Worm (Caenorhabditis elegans): ENCODE measurements around the gene F09G2.8.

Gene F09G2.8

DNA sequence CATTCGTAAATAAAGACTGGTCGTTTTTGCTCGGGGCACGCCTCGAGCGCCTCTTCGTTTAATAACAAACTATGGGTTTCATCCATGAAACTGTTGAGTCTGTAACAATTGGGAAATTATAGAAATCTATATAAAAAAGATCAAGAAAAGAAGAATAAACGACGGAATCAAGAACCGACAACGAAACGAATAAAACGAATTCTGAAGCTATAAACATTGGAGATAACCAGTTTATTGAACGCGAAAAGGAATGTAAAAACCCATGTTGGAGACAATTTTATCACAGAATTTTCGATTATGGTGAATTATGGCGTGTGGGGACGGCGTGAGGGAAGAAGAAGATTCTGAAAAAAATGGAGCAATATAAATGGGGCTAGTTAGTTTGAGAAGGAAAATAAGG lies 21.3 kb upstream of the F09G2.8 start, which contains the start of gene soap-1:
Gene soap-1 (minus strand): TSS at position 101 of the 400 bp plus-strand sequence.
- TF ChIP-seq mef-2 (tag; optimal IDR thresholded peaks at IDR 0.05) (no peak), nhr-47 (tag; optimal IDR thresholded peaks at IDR 0.05) (no peak), nhr-76 (tag; optimal IDR thresholded peaks at IDR 0.05) (no peak)

DNA sequence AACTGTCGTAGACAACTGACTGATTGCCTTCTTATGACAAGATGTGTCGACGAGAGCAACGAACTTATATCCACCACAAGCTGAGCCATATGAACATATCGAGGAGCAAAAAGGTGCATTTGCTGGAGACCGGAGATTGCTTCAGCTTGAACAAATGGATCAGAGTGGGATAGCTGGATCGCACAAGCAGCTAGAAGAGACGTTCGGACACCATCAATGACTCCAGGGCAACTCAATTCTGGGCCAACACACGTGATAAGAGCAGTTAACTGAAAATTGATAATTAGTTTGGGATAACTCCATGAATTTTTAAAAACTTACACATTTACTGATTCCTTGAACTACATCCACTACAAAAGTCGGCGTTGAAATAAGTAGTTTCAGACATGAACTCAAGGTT lies 15.5 kb upstream of the F09G2.8 start:
- TF ChIP-seq nhr-71 (tag; optimal IDR thresholded peaks at IDR 0.05) (no peak), efl-1 (optimal IDR thresholded peaks at IDR 0.05) (no peak), efl-1 (GFP tag; optimal IDR thresholded peaks at IDR 0.05 in 1 of 2) (peak in 1 of 2 experiments; percentile 82)

DNA sequence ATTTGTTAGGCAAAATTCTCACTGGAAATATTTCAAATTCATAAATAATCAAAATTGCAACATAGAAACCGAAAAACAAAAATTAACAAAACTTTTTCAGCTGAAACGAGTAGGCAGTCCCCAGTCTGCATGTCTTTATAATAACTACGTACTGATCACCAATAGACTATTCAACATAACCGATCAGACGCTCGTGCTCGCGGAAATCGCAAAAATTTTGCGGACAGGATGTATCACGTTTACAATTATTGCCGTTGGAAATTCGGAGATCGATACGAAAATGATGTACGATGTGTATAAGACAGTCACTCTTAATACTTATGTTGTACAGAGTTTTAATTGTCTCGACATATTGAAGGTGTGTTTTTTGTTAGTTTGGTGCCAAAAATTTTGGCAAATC lies 7.9 kb upstream of the F09G2.8 start:
- no peak for TF ChIP-seq efl-1 (optimal IDR thresholded peaks at IDR 0.05)
- peak in 1 of 2 experiments; percentile 21 for TF ChIP-seq efl-1 (GFP tag; optimal IDR thresholded peaks at IDR 0.05 in 1 of 2)
- TF ChIP-seq nhr-47 (tag; optimal IDR thresholded peaks at IDR 0.05), result no peak

DNA sequence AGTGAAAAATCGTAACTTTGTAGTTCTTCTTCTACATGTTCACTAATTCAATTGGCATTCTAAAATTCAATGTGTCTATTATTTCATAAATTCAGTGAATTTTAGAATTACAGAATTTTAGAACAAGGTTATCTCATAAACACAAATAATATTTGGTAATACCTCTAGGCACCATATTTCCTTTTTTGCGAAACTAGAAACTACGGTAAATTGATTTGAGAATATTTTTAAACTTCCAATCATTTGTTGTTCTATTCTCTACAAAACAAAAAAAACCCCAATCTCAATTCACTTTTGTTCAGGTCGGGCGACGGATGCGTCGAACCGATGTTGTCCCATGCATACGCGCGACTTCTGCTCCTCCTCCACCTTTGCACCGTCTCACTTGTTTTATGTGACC lies 6.5 kb upstream of the F09G2.8 start, which contains the start of gene F09G2.1:
Gene F09G2.1 (plus strand): TSS at position 301 of the 400 bp plus-strand sequence.
- TF ChIP-seq C16A3.4 (tag; optimal IDR thresholded peaks at IDR 0.05), result no peak
- no peak for TF ChIP-seq ceh-88 (GFP tag; IDR thresholded peaks at IDR 0.05)
- TF ChIP-seq nhr-85 (tag), result no peak
- no peak for TF ChIP-seq fkh-4 (tag; optimal IDR thresholded peaks at IDR 0.05; ENCODE audit: borderline replicate concordance)
- no peak for TF ChIP-seq C34B4.2 (tag; optimal IDR thresholded peaks at IDR 0.05)
- no peak for TF ChIP-seq sup-37 (GFP tag; optimal IDR thresholded peaks at IDR 0.05)
- TF ChIP-seq fos-1 (tag; optimal IDR thresholded peaks at IDR 0.05), result no peak
- TF ChIP-seq fkh-8 (tag; optimal IDR thresholded peaks at IDR 0.05), result no peak
- TF ChIP-seq F16B12.6 (tag; optimal IDR thresholded peaks at IDR 0.05), result no peak
- no peak for TF ChIP-seq ztf-4 (tag; optimal IDR thresholded peaks at IDR 0.05)
- no peak for TF ChIP-seq alr-1 (tag; optimal IDR thresholded peaks at IDR 0.05; ENCODE audit: borderline replicate concordance)
- no peak for TF ChIP-seq nhr-76 (tag; optimal IDR thresholded peaks at IDR 0.05)
- TF ChIP-seq nhr-11 (tag; optimal IDR thresholded peaks at IDR 0.05), result no peak
- no peak for TF ChIP-seq aha-1 (tag; optimal IDR thresholded peaks at IDR 0.05)
- no peak for TF ChIP-seq unc-62 (GFP tag; optimal IDR thresholded peaks at IDR 0.05)
- TF ChIP-seq xbp-1 (tag; optimal IDR thresholded peaks at IDR 0.05), result no peak
- no peak for TF ChIP-seq hlh-4 (tag; optimal IDR thresholded peaks at IDR 0.05)
- TF ChIP-seq ceh-63 (GFP tag; optimal IDR thresholded peaks at IDR 0.05), result no peak
- no peak for TF ChIP-seq dsc-1 (tag; optimal IDR thresholded peaks at IDR 0.05)
- TF ChIP-seq nhr-90 (tag; optimal IDR thresholded peaks at IDR 0.05; ENCODE audit: poor library complexity), result no peak

DNA sequence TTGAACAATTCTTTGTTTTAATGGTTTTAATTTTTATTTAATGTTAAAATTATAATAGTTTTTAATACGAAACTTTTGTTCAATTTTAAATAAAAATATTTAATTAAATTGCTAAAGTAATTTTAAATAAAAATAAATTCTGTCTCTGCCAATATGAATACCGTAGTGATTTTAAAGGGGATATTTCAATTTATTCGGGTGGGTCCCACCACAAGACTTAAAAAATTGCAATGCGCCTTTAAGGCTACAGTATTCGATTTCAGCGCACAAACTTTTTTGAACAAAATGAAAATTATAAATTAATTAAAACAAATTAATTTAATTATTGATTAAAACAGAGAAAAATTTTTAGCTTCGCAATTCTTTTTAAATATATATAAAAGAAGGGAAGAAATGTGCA lies 5.6 kb upstream of the F09G2.8 start:
- TF ChIP-seq nhr-71 (tag; optimal IDR thresholded peaks at IDR 0.05) (no peak), ceh-63 (GFP tag; optimal IDR thresholded peaks at IDR 0.05) (no peak), Y116A8C.19 (tag; optimal IDR thresholded peaks at IDR 0.05; ENCODE audit: borderline replicate concordance) (no peak), unc-98 (GFP tag; IDR thresholded peaks at IDR 0.05) (no peak), lin-15B (tag; optimal IDR thresholded peaks at IDR 0.05) (no peak), efl-1 (optimal IDR thresholded peaks at IDR 0.05) (no peak), efl-1 (GFP tag; optimal IDR thresholded peaks at IDR 0.05 in 1 of 2) (no peak), fkh-4 (tag; optimal IDR thresholded peaks at IDR 0.05; ENCODE audit: borderline replicate concordance) (no peak), nhr-12 (tag; optimal IDR thresholded peaks at IDR 0.05) (no peak), xbp-1 (tag; optimal IDR thresholded peaks at IDR 0.05) (no peak), nhr-237 (tag; optimal IDR thresholded peaks at IDR 0.05) (no peak), dpl-1 (GFP tag; optimal IDR thresholded peaks at IDR 0.05) (no peak), blmp-1 (tag; optimal IDR thresholded peaks at IDR 0.05) (no peak), irx-1 (tag; optimal IDR thresholded peaks at IDR 0.05) (no peak), mef-2 (tag; optimal IDR thresholded peaks at IDR 0.05) (no peak), nhr-28 (tag; optimal IDR thresholded peaks at IDR 0.05) (no peak), ceh-90 (tag; optimal IDR thresholded peaks at IDR 0.05) (no peak), pag-3 (tag; optimal IDR thresholded peaks at IDR 0.05; ENCODE audit: borderline replicate concordance, insufficient read depth) (no peak), isw-1 (GFP tag; IDR thresholded peaks at IDR 0.05) (no peak), mep-1 (tag; optimal IDR thresholded peaks at IDR 0.05) (no peak), nhr-19 (GFP tag; conservative IDR thresholded peaks at IDR 0.05) (no peak)

Measured in whole organism, L1 larva.